Fruit fly (Drosophila melanogaster) whole organism, embryonic: ENCODE results near the gene Ctr1B.

Source experiments
- Aef1 ChIP-seq: fragments of 200-800 bp; sonication (Bioruptor generic); IDR thresholded peaks from 3 replicates; pipeline ENCODE4 v1.3.6; 2022; ENCODE audit warnings: missing biosample characterization, missing genetic modification characterization
- Antp ChIP-seq: fragments of 200-800 bp; sonication (Bioruptor generic); optimal IDR thresholded peaks from 3 replicates; lab custom pipeline; 2016; ENCODE audit warnings: missing biosample characterization, missing genetic modification characterization
- Bteb2 ChIP-seq: fragments of 200-800 bp; sonication (Bioruptor generic); optimal IDR thresholded peaks from 2 replicates; lab custom pipeline; 2016; ENCODE audit warnings: missing biosample characterization, missing genetic modification characterization
- CG10147 ChIP-seq: fragments of 200-800 bp; sonication (Bioruptor generic); optimal IDR thresholded peaks from 2 replicates; lab custom pipeline; 2019; ENCODE audit warnings: missing biosample characterization, mild to moderate bottlenecking, missing genetic modification characterization, moderate library complexity
- CG12391 ChIP-seq: fragments of 200-800 bp; sonication (Bioruptor generic); optimal IDR thresholded peaks from 3 replicates; lab custom pipeline; 2018; ENCODE audit warnings: missing biosample characterization, mild to moderate bottlenecking, missing genetic modification characterization, moderate library complexity
- CG12769 ChIP-seq: fragments of 200-800 bp; sonication (Bioruptor generic); optimal IDR thresholded peaks from 2 replicates; lab custom pipeline; 2019; ENCODE audit warnings: missing biosample characterization, mild to moderate bottlenecking, missing genetic modification characterization, moderate library complexity
- CG14710 ChIP-seq: fragments of 200-800 bp; sonication (Bioruptor generic); optimal IDR thresholded peaks from 3 replicates; lab custom pipeline; 2019; ENCODE audit warnings: missing biosample characterization, mild to moderate bottlenecking, missing genetic modification characterization, moderate library complexity
- CG18262 ChIP-seq: fragments of 200-800 bp; optimal IDR thresholded peaks from 3 replicates; lab custom pipeline; 2019; ENCODE audit warnings: missing biosample characterization, mild to moderate bottlenecking, missing genetic modification characterization, moderate library complexity
- CG30020 ChIP-seq: fragments of 200-800 bp; optimal IDR thresholded peaks from 2 replicates; lab custom pipeline; 2019; ENCODE audit warnings: missing biosample characterization, mild to moderate bottlenecking, missing genetic modification characterization, moderate library complexity
- CG3065 ChIP-seq: fragments of 200-800 bp; sonication (Bioruptor generic); optimal IDR thresholded peaks from 2 replicates; lab custom pipeline; 2016; ENCODE audit warnings: missing biosample characterization, missing genetic modification characterization
- CG32532 ChIP-seq: fragments of 200-800 bp; sonication (Bioruptor generic); IDR thresholded peaks from 2 replicates; pipeline ENCODE4 v1.3.6; 2022; ENCODE audit warnings: missing biosample characterization, missing genetic modification characterization
- CG3847 ChIP-seq: fragments of 200-800 bp; sonication (Bioruptor generic); IDR thresholded peaks from 2 replicates; pipeline ENCODE4 v1.3.6; 2022; ENCODE audit warnings: missing biosample characterization, missing genetic modification characterization
- CG3995 ChIP-seq: fragments of 200-800 bp; sonication (Bioruptor generic); optimal IDR thresholded peaks from 3 replicates; lab custom pipeline; 2016; ENCODE audit warnings: missing biosample characterization, missing genetic modification characterization
- CG4854 ChIP-seq: fragments of 200-800 bp; sonication (Bioruptor generic); optimal IDR thresholded peaks from 2 replicates; lab custom pipeline; 2016; ENCODE audit warnings: missing biosample characterization, missing genetic modification characterization, inconsistent platforms
- CG7928 ChIP-seq: fragments of 200-800 bp; sonication (Bioruptor generic); optimal IDR thresholded peaks from 2 replicates; lab custom pipeline; 2017; ENCODE audit warnings: missing biosample characterization, mild to moderate bottlenecking, missing genetic modification characterization
- CG7987 ChIP-seq: fragments of 200-800 bp; sonication (Bioruptor generic); optimal IDR thresholded peaks from 2 replicates; lab custom pipeline; 2018; ENCODE audit warnings: missing biosample characterization, mild to moderate bottlenecking, missing genetic modification characterization, moderate library complexity
- CG8281 ChIP-seq: fragments of 200-800 bp; sonication (Bioruptor generic); optimal IDR thresholded peaks from 2 replicates; lab custom pipeline; 2018; ENCODE audit warnings: missing biosample characterization, mild to moderate bottlenecking, missing genetic modification characterization, moderate library complexity
- CG8765 ChIP-seq: fragments of 200-800 bp; sonication (Bioruptor generic); IDR thresholded peaks from 2 replicates; pipeline ENCODE4 v1.3.6; 2022; ENCODE audit warnings: missing biosample characterization, missing genetic modification characterization
- CG9797 ChIP-seq: fragments of 200-800 bp; sonication (Bioruptor generic); optimal IDR thresholded peaks from 3 replicates; lab custom pipeline; 2018; ENCODE audit warnings: missing biosample characterization, mild to moderate bottlenecking, missing genetic modification characterization
- CG9932 ChIP-seq: fragments of 200-800 bp; sonication (Bioruptor generic); IDR thresholded peaks from 2 replicates; pipeline ENCODE4 v1.3.6; 2022; ENCODE audit warnings: missing biosample characterization, missing genetic modification characterization
- CoRest ChIP-seq: fragments of 200-800 bp; sonication (Bioruptor generic); optimal IDR thresholded peaks from 3 replicates; lab custom pipeline; 2018; ENCODE audit warnings: missing biosample characterization, mild to moderate bottlenecking, missing genetic modification characterization, moderate library complexity
- Dad ChIP-seq: fragments of 200-800 bp; sonication (Bioruptor generic); optimal IDR thresholded peaks from 3 replicates; lab custom pipeline; 2016; ENCODE audit warnings: missing biosample characterization, missing genetic modification characterization
- Dll ChIP-seq: fragments of 200-800 bp; sonication (Bioruptor generic); IDR thresholded peaks from 4 replicates; pipeline ENCODE4 v1.3.6; 2022; ENCODE audit warnings: missing biosample characterization, missing genetic modification characterization; ENCODE audit not compliant: partially characterized antibody
- Fer3 ChIP-seq: fragments of 200-800 bp; sonication (Bioruptor generic); optimal IDR thresholded peaks from 2 replicates; lab custom pipeline; 2018; ENCODE audit warnings: missing biosample characterization, mild to moderate bottlenecking, missing genetic modification characterization, moderate library complexity
- Hr51 ChIP-seq, 2 experiments: fragments of 200-800 bp; sonication (Bioruptor generic); optimal IDR thresholded peaks; 2 replicates in 1 of 2; 3 replicates in 1 of 2; lab custom pipeline; 2016 to 2018; ENCODE audit warnings: missing biosample characterization in 2 of 2, missing genetic modification characterization in 2 of 2, mild to moderate bottlenecking in 1 of 2, moderate library complexity in 1 of 2
- Lhr ChIP-seq: fragments of 200-800 bp; sonication (Bioruptor generic); optimal IDR thresholded peaks from 3 replicates; lab custom pipeline; 2017; ENCODE audit warnings: mild to moderate bottlenecking, missing biosample characterization, missing genetic modification reagents, missing genetic modification characterization
- MBD-R2 ChIP-seq: fragments of 200-800 bp; sonication (Bioruptor generic); IDR thresholded peaks from 2 replicates; pipeline ENCODE4 v1.3.6; 2022; ENCODE audit warnings: missing biosample characterization, missing genetic modification characterization
- Six4 ChIP-seq: fragments of 200-800 bp; sonication (Bioruptor generic); optimal IDR thresholded peaks from 2 replicates; lab custom pipeline; 2016; ENCODE audit warnings: missing biosample characterization, missing genetic modification characterization
- Sry-β ChIP-seq: fragments of 200-800 bp; sonication (Bioruptor generic); optimal IDR thresholded peaks from 2 replicates; lab custom pipeline; 2018; ENCODE audit warnings: missing biosample characterization, mild to moderate bottlenecking, missing genetic modification characterization, moderate library complexity
- Stat92E ChIP-seq, 3 experiments: fragments of >200 bp in 2 of 3; fragments of 200-800 bp in 1 of 3; sonication (Bioruptor generic) in 1 of 3; optimal IDR thresholded peaks; 2 replicates each; lab custom pipeline; 2017 to 2019; ENCODE audit warnings: missing biosample characterization in 3 of 3, missing genetic modification characterization in 3 of 3, mild to moderate bottlenecking in 1 of 3, moderate library complexity in 1 of 3
- amos ChIP-seq: fragments of 200-800 bp; sonication (Bioruptor generic); IDR thresholded peaks from 2 replicates; pipeline ENCODE4 v1.3.6; 2022; ENCODE audit warnings: missing biosample characterization, missing genetic modification characterization; ENCODE audit not compliant: partially characterized antibody
- ato ChIP-seq: fragments of 200-800 bp; sonication (Bioruptor generic); IDR thresholded peaks from 2 replicates; pipeline ENCODE4 v1.3.6; 2022; ENCODE audit warnings: missing biosample characterization, missing genetic modification characterization; ENCODE audit not compliant: partially characterized antibody
- bab2 ChIP-seq: fragments of 200-800 bp; sonication (Bioruptor generic); optimal IDR thresholded peaks from 2 replicates; lab custom pipeline; 2016; ENCODE audit warnings: missing biosample characterization, missing genetic modification characterization
- btn ChIP-seq: fragments of 200-800 bp; sonication (Bioruptor generic); optimal IDR thresholded peaks from 2 replicates; lab custom pipeline; 2016; ENCODE audit warnings: missing biosample characterization, missing genetic modification characterization
- chn ChIP-seq: fragments of 200-800 bp; sonication (Bioruptor generic); optimal IDR thresholded peaks from 2 replicates; lab custom pipeline; 2016; ENCODE audit warnings: missing biosample characterization, missing genetic modification characterization
- fd3F ChIP-seq: fragments of 200-800 bp; sonication (Bioruptor generic); optimal IDR thresholded peaks from 2 replicates; lab custom pipeline; 2018; ENCODE audit warnings: missing biosample characterization, mild to moderate bottlenecking, missing genetic modification characterization, moderate library complexity
- grau ChIP-seq: fragments of 200-800 bp; optimal IDR thresholded peaks from 3 replicates; lab custom pipeline; 2019; ENCODE audit warnings: missing biosample characterization, mild to moderate bottlenecking, missing genetic modification characterization, moderate library complexity
- inv ChIP-seq: fragments of 200-800 bp; sonication (Bioruptor generic); IDR thresholded peaks from 2 replicates; pipeline ENCODE4 v1.3.6; 2022; ENCODE audit warnings: missing biosample characterization, missing genetic modification characterization; ENCODE audit not compliant: partially characterized antibody
- luna ChIP-seq: fragments of 200-800 bp; sonication (Bioruptor generic); optimal IDR thresholded peaks from 2 replicates; lab custom pipeline; 2016; ENCODE audit warnings: missing biosample characterization, missing genetic modification characterization
- maf-S ChIP-seq: fragments of 200-800 bp; sonication (Bioruptor generic); optimal IDR thresholded peaks from 2 replicates; lab custom pipeline; 2016; ENCODE audit warnings: missing biosample characterization, missing genetic modification characterization
- mam ChIP-seq: fragments of 200-800 bp; sonication (Bioruptor generic); optimal IDR thresholded peaks from 3 replicates; lab custom pipeline; 2016; ENCODE audit warnings: missing biosample characterization, missing genetic modification characterization
- mld ChIP-seq: fragments of 200-800 bp; sonication (Bioruptor generic); IDR thresholded peaks from 3 replicates; pipeline ENCODE4 v1.3.6; 2022; ENCODE audit warnings: missing biosample characterization, missing genetic modification characterization; ENCODE audit not compliant: partially characterized antibody
- nmo ChIP-seq: fragments of 200-800 bp; sonication (Bioruptor generic); optimal IDR thresholded peaks from 2 replicates; lab custom pipeline; 2018; ENCODE audit warnings: missing biosample characterization, mild to moderate bottlenecking, missing genetic modification characterization, moderate library complexity
- phol ChIP-seq: fragments of 200-800 bp; sonication (Bioruptor generic); optimal IDR thresholded peaks from 3 replicates; lab custom pipeline; 2018; ENCODE audit warnings: missing biosample characterization, mild to moderate bottlenecking, missing genetic modification characterization, moderate library complexity
- pzg ChIP-seq: fragments of 200-800 bp; sonication (Bioruptor generic); optimal IDR thresholded peaks from 3 replicates; lab custom pipeline; 2018; ENCODE audit warnings: missing biosample characterization, mild to moderate bottlenecking, missing genetic modification characterization, moderate library complexity
- sna ChIP-seq: fragments of 200-800 bp; sonication (Bioruptor generic); IDR thresholded peaks from 2 replicates; pipeline ENCODE4 v1.3.6; 2022; ENCODE audit warnings: missing biosample characterization, missing genetic modification characterization; ENCODE audit not compliant: partially characterized antibody
- sug ChIP-seq: fragments of 200-800 bp; optimal IDR thresholded peaks from 2 replicates; lab custom pipeline; 2019; ENCODE audit warnings: missing biosample characterization, mild to moderate bottlenecking, missing genetic modification characterization, moderate library complexity
- tna ChIP-seq: fragments of 200-800 bp; sonication (Bioruptor generic); IDR thresholded peaks from 2 replicates; pipeline ENCODE4 v1.3.6; 2022; ENCODE audit warnings: missing biosample characterization, missing genetic modification characterization; ENCODE audit not compliant: partially characterized antibody
- usp ChIP-seq: fragments of >200 bp; optimal IDR thresholded peaks from 2 replicates; lab custom pipeline; 2017; ENCODE audit warnings: missing biosample characterization, missing genetic modification characterization

The Ctr1B gene

dm6 chr3R:8305110-8305509 is 12.3 kb upstream of the Ctr1B start, which contains the start of gene Sgt1 (continued):
- TF ChIP-seq fd3F (GFP tag; lab: Kevin White, UChicago): no peak
- TF ChIP-seq Lhr: peak; percentile 95
- 0 out of 2 replicates have a peak, but pooled peaks have one; percentile 9 for TF ChIP-seq CG8765 (GFP tag; lab: Robert Waterston, UW)
- peak; percentile 69 for TF ChIP-seq CG14710
- peak; percentile 17 for TF ChIP-seq Fer3 (tag; lab: Kevin White, UChicago)
- no peak for TF ChIP-seq CG8281 (tag; lab: Kevin White, UChicago)
- TF ChIP-seq Antp (GFP tag; lab: Kevin White, UChicago): peak; percentile 65
- TF ChIP-seq CG9932 (GFP tag; lab: Robert Waterston, UW): peak; percentile 78
- TF ChIP-seq Stat92E (GFP tag; optimal IDR thresholded peaks at IDR 0.05; lab: Kevin White, UChicago): peak in 1 of 3 experiments; percentile 86
- peak; percentile 99 for TF ChIP-seq ato
- TF ChIP-seq Sry-β (GFP tag; lab: Kevin White, UChicago): no peak
- peak; percentile 6 for TF ChIP-seq Six4
- no peak for TF ChIP-seq usp (GFP tag; lab: Kevin White, UChicago)
- peak; percentile 73 for TF ChIP-seq mam
- peak; percentile 94 for TF ChIP-seq CG7928 (GFP tag; lab: Kevin White, UChicago)
- TF ChIP-seq maf-S (GFP tag; lab: Kevin White, UChicago): peak; percentile 52
- TF ChIP-seq Dad (GFP tag; lab: Kevin White, UChicago): peak; percentile 45
- peak; percentile 67 for TF ChIP-seq inv (GFP tag; lab: Robert Waterston, UW)
- peak; percentile 6 for TF ChIP-seq CG4854
- no peak for TF ChIP-seq CG12769 (tag; lab: Kevin White, UChicago)
- TF ChIP-seq CG3847 (GFP tag; lab: Robert Waterston, UW): peak; percentile 80
- TF ChIP-seq Aef1 (GFP tag; lab: Robert Waterston, UW): 0 out of 3 replicates have a peak, but pooled peaks have one; percentile 25
- TF ChIP-seq Bteb2 (GFP tag; lab: Kevin White, UChicago): peak; percentile 18
- TF ChIP-seq amos: peak; percentile 85
- TF ChIP-seq pzg (GFP tag; lab: Kevin White, UChicago): peak; percentile 99
- TF ChIP-seq MBD-R2 (GFP tag; lab: Robert Waterston, UW): peak; percentile 54
- peak; percentile 7 for TF ChIP-seq CG10147 (GFP tag; lab: Kevin White, UChicago)
- peak; percentile 85 for TF ChIP-seq Dll
- TF ChIP-seq CG30020 (tag; lab: Kevin White, UChicago): peak; percentile 45
- TF ChIP-seq CoRest (tag; lab: Kevin White, UChicago): peak; percentile 55
- peak in 1 of 2 experiments; percentile 17 for TF ChIP-seq Hr51 (GFP tag; optimal IDR thresholded peaks at IDR 0.05; lab: Kevin White, UChicago)
- no peak for TF ChIP-seq luna (GFP tag; lab: Kevin White, UChicago)
- TF ChIP-seq bab2 (GFP tag; lab: Kevin White, UChicago): peak; percentile 41
- TF ChIP-seq sna (GFP tag; lab: Robert Waterston, UW): peak; percentile 81
- TF ChIP-seq chn (GFP tag; lab: Kevin White, UChicago): peak; percentile 43
- 0 out of 2 replicates have a peak, but pooled peaks have one; percentile 4 for TF ChIP-seq CG32532 (GFP tag; lab: Robert Waterston, UW)
- peak; percentile 85 for TF ChIP-seq tna
- TF ChIP-seq CG7987 (GFP tag; lab: Kevin White, UChicago): peak; percentile 39
- no peak for TF ChIP-seq CG18262 (tag; lab: Kevin White, UChicago)
- TF ChIP-seq grau (tag; lab: Kevin White, UChicago): peak; percentile 36
- peak; percentile 46 for TF ChIP-seq CG12391 (tag; lab: Kevin White, UChicago)
- TF ChIP-seq sug (tag; lab: Kevin White, UChicago): peak; percentile 75
- no peak for TF ChIP-seq btn (GFP tag; lab: Kevin White, UChicago)
- TF ChIP-seq CG9797 (GFP tag; lab: Kevin White, UChicago): peak; percentile 57
- TF ChIP-seq mld (GFP tag; lab: Robert Waterston, UW): peak; percentile 88
- peak; percentile 66 for TF ChIP-seq nmo (GFP tag; lab: Kevin White, UChicago)
- peak; percentile 43 for TF ChIP-seq CG3995
- TF ChIP-seq CG3065 (GFP tag; lab: Kevin White, UChicago): no peak
- TF ChIP-seq phol (tag; lab: Kevin White, UChicago): peak; percentile 69
